Fruit fly (Drosophila melanogaster): ENCODE data around the gene bc10.

Gene bc10

dm6 chr3L:5577250-5578138 is 12.5 kb downstream of the bc10 start, which contains the start of gene Msr-110 (continued):
- peak; percentile 86 for TF ChIP-seq Taf1 (GFP tag; IDR thresholded peaks at IDR 0.05)
- TF ChIP-seq Six4 (GFP tag; optimal IDR thresholded peaks at IDR 0.05), result peak; percentile 75
- peak; percentile 42; the same call in 1 of the 2 replicates for TF ChIP-seq Dip2 (GFP tag; IDR thresholded peaks at IDR 0.05)
- peak; percentile 70 for TF ChIP-seq CG11723 (GFP tag; optimal IDR thresholded peaks at IDR 0.05)
- peak; percentile 61 for TF ChIP-seq trh (GFP tag; optimal IDR thresholded peaks at IDR 0.05)
- TF ChIP-seq CG10274 (GFP tag; optimal IDR thresholded peaks at IDR 0.05), result peak; percentile 96
- peak; percentile 61 for TF ChIP-seq Poxn (GFP tag; IDR thresholded peaks at IDR 0.05)
- no peak for TF ChIP-seq Kr (GFP tag; optimal IDR thresholded peaks at IDR 0.05)
- peak; percentile 56 for TF ChIP-seq Myb (GFP tag; optimal IDR thresholded peaks at IDR 0.05)
- TF ChIP-seq CG34376 (GFP tag; optimal IDR thresholded peaks at IDR 0.05), result peak; percentile 84
- no peak for TF ChIP-seq Sin3A (optimal IDR thresholded peaks at IDR 0.05)
- TF ChIP-seq CG7271 (tag; optimal IDR thresholded peaks at IDR 0.05), result peak; percentile 28
- peak; percentile 78 for TF ChIP-seq ewg (GFP tag; optimal IDR thresholded peaks at IDR 0.05)
- peak; percentile 92 for TF ChIP-seq gem (tag; optimal IDR thresholded peaks at IDR 0.05)
- peak; percentile 3 for TF ChIP-seq Neu2 (GFP tag; optimal IDR thresholded peaks at IDR 0.05; ENCODE audit: borderline replicate concordance)
- TF ChIP-seq cad (GFP tag; optimal IDR thresholded peaks at IDR 0.05), result no peak
- TF ChIP-seq MBD-R2 (GFP tag; IDR thresholded peaks at IDR 0.05), result peak; percentile 87
- TF ChIP-seq fd96Cb (tag; optimal IDR thresholded peaks at IDR 0.05), result peak; percentile 90
- TF ChIP-seq CG3281 (GFP tag; optimal IDR thresholded peaks at IDR 0.05), result peak; percentile 89
- TF ChIP-seq sob (GFP tag; IDR thresholded peaks at IDR 0.05), result peak; percentile 94
- peak; percentile 72 for TF ChIP-seq CG8388 (GFP tag; optimal IDR thresholded peaks at IDR 0.05)
- peak; percentile 36 for TF ChIP-seq ham (GFP tag; IDR thresholded peaks at IDR 0.05)
- no peak for TF ChIP-seq tll (GFP tag; optimal IDR thresholded peaks at IDR 0.05)
- peak; percentile 35 for TF ChIP-seq CG18011 (GFP tag; optimal IDR thresholded peaks at IDR 0.05)
- TF ChIP-seq otp (GFP tag; IDR thresholded peaks at IDR 0.05), result peak; percentile 57
- TF ChIP-seq CG7556 (GFP tag; optimal IDR thresholded peaks at IDR 0.05), result peak; percentile 91
- TF ChIP-seq croc (GFP tag; conservative IDR thresholded peaks at IDR 0.05), result peak; percentile 81
- TF ChIP-seq Bgb (GFP tag; IDR thresholded peaks at IDR 0.05; ENCODE audit: partially characterized antibody), result 0 out of 2 replicates have a peak, but pooled peaks have one; percentile 30
- TF ChIP-seq gro (GFP tag; optimal IDR thresholded peaks at IDR 0.05), result no peak
- TF ChIP-seq danr (GFP tag; IDR thresholded peaks at IDR 0.05), result peak; percentile 85; the same call in 1 of the 2 replicates
- TF ChIP-seq CG2678 (tag; optimal IDR thresholded peaks at IDR 0.05), result peak; percentile 96
- TF ChIP-seq CG17186 (GFP tag; optimal IDR thresholded peaks at IDR 0.05), result peak; percentile 13
- peak; percentile 37 for TF ChIP-seq en (GFP tag; optimal IDR thresholded peaks at IDR 0.05)
- no peak for TF ChIP-seq inv (GFP tag; IDR thresholded peaks at IDR 0.05; ENCODE audit: partially characterized antibody)
- TF ChIP-seq CG9797 (GFP tag; optimal IDR thresholded peaks at IDR 0.05), result no peak
- peak; percentile 71 for TF ChIP-seq CG6254 (GFP tag; optimal IDR thresholded peaks at IDR 0.05)
- TF ChIP-seq Ada2b (GFP tag; IDR thresholded peaks at IDR 0.05), result peak; percentile 84
- TF ChIP-seq gt (GFP tag; IDR thresholded peaks at IDR 0.05), result peak; percentile 53; the same call in 1 of the 2 replicates
- TF ChIP-seq NC2β (GFP tag; optimal IDR thresholded peaks at IDR 0.05), result no peak
- no peak for TF ChIP-seq sna (GFP tag; IDR thresholded peaks at IDR 0.05; ENCODE audit: partially characterized antibody)
- peak; percentile 62 for TF ChIP-seq Nf-YB (GFP tag; optimal IDR thresholded peaks at IDR 0.05)
- TF ChIP-seq Doc3 (GFP tag; IDR thresholded peaks at IDR 0.05; ENCODE audit: partially characterized antibody), result no peak
- TF ChIP-seq CG2199 (GFP tag; IDR thresholded peaks at IDR 0.05), result no peak; the same call in 2 of the 3 replicates
- peak; percentile 67 for TF ChIP-seq CG12942 (GFP tag; optimal IDR thresholded peaks at IDR 0.05)
- TF ChIP-seq GATAe (GFP tag; conservative IDR thresholded peaks at IDR 0.05), result peak; percentile 69; the same call in 1 of the 2 replicates
- TF ChIP-seq Fer2 (tag; optimal IDR thresholded peaks at IDR 0.05), result peak; percentile 89
- TF ChIP-seq E2f2 (GFP tag; IDR thresholded peaks at IDR 0.05), result peak; percentile 71
- TF ChIP-seq CG43689 (GFP tag; IDR thresholded peaks at IDR 0.05), result no peak; the same call in 1 of the 2 replicates
